Worm (Caenorhabditis elegans): ENCODE data around the gene F15H10.10.

DNA sequence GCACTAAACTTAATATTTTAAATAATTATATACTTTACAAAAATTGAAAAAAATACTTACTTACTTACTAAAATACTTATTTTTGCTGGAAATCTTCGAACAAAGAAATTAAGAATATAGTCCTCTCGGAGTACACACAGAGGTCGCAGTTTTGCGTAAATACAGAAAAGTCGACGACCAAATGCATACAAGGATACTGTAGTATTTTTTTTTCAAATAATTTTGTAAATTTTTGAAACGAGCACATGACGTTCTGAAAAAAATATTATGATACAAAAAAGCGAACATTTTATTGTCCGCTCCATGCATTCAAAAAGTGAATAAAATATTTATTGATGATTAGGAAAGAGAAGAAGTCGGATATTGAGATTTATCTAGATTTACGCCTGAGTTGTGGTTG is 9.4 kb upstream of the F15H10.10 start, which contains the start of gene apc-10:
- TF ChIP-seq ets-4 (tag; optimal IDR thresholded peaks at IDR 0.05): no peak
- no peak for TF ChIP-seq Y22D7AL.16 (tag; optimal IDR thresholded peaks at IDR 0.05)
- TF ChIP-seq sox-2 (GFP tag; IDR thresholded peaks at IDR 0.05): no peak
- TF ChIP-seq ceh-14 (tag; optimal IDR thresholded peaks at IDR 0.05): no peak
- TF ChIP-seq rnt-1 (tag; optimal IDR thresholded peaks at IDR 0.05): no peak
- TF ChIP-seq nhr-11 (tag; optimal IDR thresholded peaks at IDR 0.05): no peak
- TF ChIP-seq pag-3 (tag; optimal IDR thresholded peaks at IDR 0.05; ENCODE audit: borderline replicate concordance): no peak
- TF ChIP-seq lim-6 (tag; optimal IDR thresholded peaks at IDR 0.05): no peak
- no peak for TF ChIP-seq unc-86 (tag; optimal IDR thresholded peaks at IDR 0.05)
- no peak for TF ChIP-seq pha-4 (tag; optimal IDR thresholded peaks at IDR 0.05)
- TF ChIP-seq dve-1 (tag; optimal IDR thresholded peaks at IDR 0.05): no peak
- TF ChIP-seq F13H6.1 (tag; optimal IDR thresholded peaks at IDR 0.05): no peak
- TF ChIP-seq K09A11.1 (tag; optimal IDR thresholded peaks at IDR 0.05; ENCODE audit: insufficient read depth): no peak
